Fruit fly (Drosophila melanogaster) whole organism: ENCODE data around the gene bb8.

Source experiments
- Dll ChIP-seq: fragments of >200 bp; optimal IDR thresholded peaks from 2 replicates; lab custom pipeline; 2017
- EcR ChIP-seq, 2 experiments: fragments of >200 bp; optimal IDR thresholded peaks; 2 replicates each; lab custom pipeline; 2017; ENCODE audit warnings: missing biosample characterization in 2 of 2, missing genetic modification characterization in 2 of 2, missing genetic modification reagents in 2 of 2
- psq ChIP-seq: fragments of >200 bp; optimal IDR thresholded peaks from 2 replicates; lab custom pipeline; 2017
- usp ChIP-seq: fragments of >200 bp; optimal IDR thresholded peaks from 2 replicates; lab custom pipeline; 2017; ENCODE audit warnings: missing biosample characterization, missing genetic modification characterization, mixed read lengths

dm6 chr3R:23283702-23284101, 6.3 kb downstream of the bb8 start, which contains the start of gene CG6763:
- TF ChIP-seq Dll (lab: Kevin White, UChicago) = no peak
- no peak for TF ChIP-seq psq (lab: Kevin White, UChicago)
- TF ChIP-seq usp (GFP tag; lab: Kevin White, UChicago) = no peak
- TF ChIP-seq EcR (GFP tag; optimal IDR thresholded peaks at IDR 0.05; lab: Kevin White, UChicago) = no peak
